Fruit fly (Drosophila melanogaster) whole organism, embryonic: Measurements from ENCODE around the gene CG7789.

Experiments
- Aef1 ChIP-seq: fragments of 200-800 bp; sonication (Bioruptor generic); IDR thresholded peaks from 3 replicates; pipeline ENCODE4 v1.3.6; 2022; ENCODE audit warnings: missing biosample characterization, missing genetic modification characterization
- CG10274 ChIP-seq: fragments of 200-800 bp; sonication (Bioruptor generic); optimal IDR thresholded peaks from 3 replicates; lab custom pipeline; 2017; ENCODE audit warnings: missing biosample characterization, mild to moderate bottlenecking, missing genetic modification characterization
- CG10366 ChIP-seq: fragments of 200-800 bp; sonication (Bioruptor generic); IDR thresholded peaks from 2 replicates; pipeline ENCODE4 v1.3.6; 2022; ENCODE audit warnings: missing biosample characterization, missing genetic modification characterization
- CG11093 ChIP-seq: fragments of 200-800 bp; sonication (Bioruptor generic); IDR thresholded peaks from 3 replicates; pipeline ENCODE4 v1.3.6; 2022; ENCODE audit warnings: missing biosample characterization, missing genetic modification characterization
- CG11398 ChIP-seq: fragments of 200-800 bp; sonication (Bioruptor generic); optimal IDR thresholded peaks from 2 replicates; lab custom pipeline; 2016; ENCODE audit warnings: missing biosample characterization, missing genetic modification characterization
- CG12071 ChIP-seq: fragments of 200-800 bp; sonication (Bioruptor generic); optimal IDR thresholded peaks from 3 replicates; lab custom pipeline; 2018; ENCODE audit warnings: missing biosample characterization, mild to moderate bottlenecking, missing genetic modification characterization
- CG13287 ChIP-seq: fragments of 200-800 bp; sonication (Bioruptor generic); IDR thresholded peaks from 2 replicates; pipeline ENCODE4 v1.3.6; 2022; ENCODE audit warnings: missing biosample characterization, missing genetic modification characterization; ENCODE audit not compliant: partially characterized antibody
- CG17186 ChIP-seq: fragments of 200-800 bp; sonication (Bioruptor generic); optimal IDR thresholded peaks from 3 replicates; lab custom pipeline; 2017; ENCODE audit warnings: missing biosample characterization, missing genetic modification reagents, missing genetic modification characterization
- CG18476 ChIP-seq: fragments of 200-800 bp; sonication (Bioruptor generic); optimal IDR thresholded peaks from 2 replicates; lab custom pipeline; 2016; ENCODE audit warnings: missing biosample characterization, mild to moderate bottlenecking, missing genetic modification characterization
- CG18764 ChIP-seq: fragments of 200-800 bp; sonication (Bioruptor generic); optimal IDR thresholded peaks from 3 replicates; lab custom pipeline; 2016; ENCODE audit warnings: missing biosample characterization, missing genetic modification characterization
- CG2129 ChIP-seq: fragments of 200-800 bp; sonication (Bioruptor generic); IDR thresholded peaks from 2 replicates; pipeline ENCODE4 v1.3.6; 2022; ENCODE audit warnings: missing biosample characterization, missing genetic modification characterization; ENCODE audit not compliant: partially characterized antibody
- CG3281 ChIP-seq: fragments of 200-800 bp; sonication (Bioruptor generic); optimal IDR thresholded peaks from 3 replicates; lab custom pipeline; 2017; ENCODE audit warnings: missing biosample characterization, mild to moderate bottlenecking, missing genetic modification characterization
- CG4328 ChIP-seq: fragments of 200-800 bp; sonication (Bioruptor generic); optimal IDR thresholded peaks from 3 replicates; lab custom pipeline; 2017; ENCODE audit warnings: missing biosample characterization, missing genetic modification reagents, missing genetic modification characterization
- CG5245 ChIP-seq: fragments of 200-800 bp; sonication (Bioruptor generic); optimal IDR thresholded peaks from 3 replicates; lab custom pipeline; 2016; ENCODE audit warnings: missing biosample characterization, missing genetic modification characterization
- CG6765 ChIP-seq: fragments of 200-800 bp; sonication (Bioruptor generic); optimal IDR thresholded peaks from 3 replicates; lab custom pipeline; 2017; ENCODE audit warnings: missing biosample characterization, mild to moderate bottlenecking, missing genetic modification characterization
- CG7556 ChIP-seq: fragments of 200-800 bp; sonication (Bioruptor generic); optimal IDR thresholded peaks from 2 replicates; lab custom pipeline; 2017; ENCODE audit warnings: missing biosample characterization, mild to moderate bottlenecking, missing genetic modification characterization
- CG9215 ChIP-seq: fragments of 200-800 bp; sonication (Bioruptor generic); IDR thresholded peaks from 2 replicates; pipeline ENCODE4 v1.3.6; 2022; ENCODE audit warnings: missing biosample characterization, missing genetic modification characterization
- CG9797 ChIP-seq: fragments of 200-800 bp; sonication (Bioruptor generic); optimal IDR thresholded peaks from 3 replicates; lab custom pipeline; 2018; ENCODE audit warnings: missing biosample characterization, mild to moderate bottlenecking, missing genetic modification characterization
- CG9932 ChIP-seq: fragments of 200-800 bp; sonication (Bioruptor generic); IDR thresholded peaks from 2 replicates; pipeline ENCODE4 v1.3.6; 2022; ENCODE audit warnings: missing biosample characterization, missing genetic modification characterization
- Dip2 ChIP-seq: fragments of 200-800 bp; sonication (Bioruptor generic); IDR thresholded peaks from 2 replicates; pipeline ENCODE4 v1.3.6; 2022; ENCODE audit warnings: missing biosample characterization, missing genetic modification characterization
- Dref ChIP-seq: fragments of 200-800 bp; sonication (Bioruptor generic); IDR thresholded peaks from 2 replicates; pipeline ENCODE4 v1.3.6; 2022; ENCODE audit warnings: missing biosample characterization, missing genetic modification characterization
- Ets97D ChIP-seq: fragments of 200-800 bp; sonication (Bioruptor generic); optimal IDR thresholded peaks from 3 replicates; lab custom pipeline; 2016; ENCODE audit warnings: missing biosample characterization, missing genetic modification characterization
- GATAe ChIP-seq: fragments of 200-800 bp; sonication (Bioruptor generic); conservative IDR thresholded peaks from 2 replicates; pipeline ENCODE4 v1.3.6; 2022; ENCODE audit warnings: missing biosample characterization, missing genetic modification characterization
- Gug ChIP-seq: fragments of 200-800 bp; sonication (Bioruptor generic); IDR thresholded peaks from 4 replicates; pipeline ENCODE4 v1.3.6; 2022; ENCODE audit warnings: missing biosample characterization, missing genetic modification characterization
- Hr39 ChIP-seq: fragments of >200 bp; optimal IDR thresholded peaks from 2 replicates; lab custom pipeline; 2017
- Hr78 ChIP-seq, 2 experiments: fragments of 200-800 bp in 1 of 2; fragments of >200 bp in 1 of 2; sonication (Bioruptor generic) in 1 of 2; optimal IDR thresholded peaks; 2 replicates each; lab custom pipeline; 2017 to 2019; ENCODE audit warnings: missing biosample characterization in 2 of 2, missing genetic modification characterization in 2 of 2, mild to moderate bottlenecking in 1 of 2, moderate library complexity in 1 of 2
- Jarid2 ChIP-seq: fragments of 200-800 bp; sonication (Bioruptor generic); optimal IDR thresholded peaks from 3 replicates; lab custom pipeline; 2017; ENCODE audit warnings: mild to moderate bottlenecking, missing biosample characterization, missing genetic modification reagents, missing genetic modification characterization
- Lim3 ChIP-seq: fragments of 200-800 bp; sonication (Bioruptor generic); IDR thresholded peaks from 2 replicates; pipeline ENCODE4 v1.3.6; 2022; ENCODE audit warnings: missing biosample characterization, missing genetic modification characterization
- Mrtf ChIP-seq: fragments of 200-800 bp; sonication (Bioruptor generic); IDR thresholded peaks from 3 replicates; pipeline ENCODE4 v1.3.6; 2022; ENCODE audit warnings: missing biosample characterization, missing genetic modification characterization
- Oaz ChIP-seq: fragments of 200-800 bp; sonication (Bioruptor generic); IDR thresholded peaks from 2 replicates; pipeline ENCODE4 v1.3.6; 2022; ENCODE audit warnings: missing biosample characterization, missing genetic modification characterization
- Ravus ChIP-seq: fragments of 200-800 bp; sonication (Bioruptor generic); IDR thresholded peaks from 2 replicates; pipeline ENCODE4 v1.3.6; 2022; ENCODE audit warnings: missing biosample characterization, missing genetic modification characterization
- Sry-β ChIP-seq: fragments of 200-800 bp; sonication (Bioruptor generic); optimal IDR thresholded peaks from 2 replicates; lab custom pipeline; 2018; ENCODE audit warnings: missing biosample characterization, mild to moderate bottlenecking, missing genetic modification characterization, moderate library complexity
- amos ChIP-seq: fragments of 200-800 bp; sonication (Bioruptor generic); IDR thresholded peaks from 2 replicates; pipeline ENCODE4 v1.3.6; 2022; ENCODE audit warnings: missing biosample characterization, missing genetic modification characterization; ENCODE audit not compliant: partially characterized antibody
- bcd ChIP-seq: fragments of 200-800 bp; sonication (Bioruptor generic); optimal IDR thresholded peaks from 2 replicates; lab custom pipeline; 2017; ENCODE audit warnings: missing biosample characterization, mild to moderate bottlenecking, missing genetic modification characterization
- chif ChIP-seq, 2 experiments: fragments of 200-800 bp; sonication (Bioruptor generic); optimal IDR thresholded peaks; 3 replicates each; lab custom pipeline; 2016; ENCODE audit warnings: missing biosample characterization in 2 of 2, missing genetic modification characterization in 2 of 2
- chn ChIP-seq: fragments of 200-800 bp; sonication (Bioruptor generic); optimal IDR thresholded peaks from 2 replicates; lab custom pipeline; 2016; ENCODE audit warnings: missing biosample characterization, missing genetic modification characterization
- da ChIP-seq: fragments of 200-800 bp; sonication (Bioruptor generic); optimal IDR thresholded peaks from 2 replicates; lab custom pipeline; 2016; ENCODE audit warnings: missing biosample characterization, missing genetic modification characterization
- dmrt99B ChIP-seq: fragments of 200-800 bp; sonication (Bioruptor generic); optimal IDR thresholded peaks from 2 replicates; lab custom pipeline; 2018; ENCODE audit warnings: missing biosample characterization, mild to moderate bottlenecking, missing genetic modification characterization, moderate library complexity
- dysf ChIP-seq: fragments of 200-800 bp; sonication (Bioruptor generic); IDR thresholded peaks from 3 replicates; pipeline ENCODE4 v1.3.6; 2022; ENCODE audit warnings: missing biosample characterization, missing genetic modification characterization
- lab ChIP-seq: fragments of 200-800 bp; sonication (Bioruptor generic); optimal IDR thresholded peaks from 3 replicates; lab custom pipeline; 2017; ENCODE audit warnings: missing biosample characterization, missing genetic modification characterization, mild to moderate bottlenecking, moderate library complexity, missing genetic modification reagents
- nmo ChIP-seq: fragments of 200-800 bp; sonication (Bioruptor generic); optimal IDR thresholded peaks from 2 replicates; lab custom pipeline; 2018; ENCODE audit warnings: missing biosample characterization, mild to moderate bottlenecking, missing genetic modification characterization, moderate library complexity
- org-1 ChIP-seq: fragments of 200-800 bp; sonication (Bioruptor generic); optimal IDR thresholded peaks from 2 replicates; lab custom pipeline; 2017; ENCODE audit warnings: missing biosample characterization, missing genetic modification characterization
- pb ChIP-seq: fragments of 200-800 bp; sonication (Bioruptor generic); optimal IDR thresholded peaks from 3 replicates; lab custom pipeline; 2016; ENCODE audit warnings: missing biosample characterization, missing genetic modification characterization
- phol ChIP-seq: fragments of 200-800 bp; sonication (Bioruptor generic); optimal IDR thresholded peaks from 3 replicates; lab custom pipeline; 2018; ENCODE audit warnings: missing biosample characterization, mild to moderate bottlenecking, missing genetic modification characterization, moderate library complexity
- row ChIP-seq: fragments of 200-800 bp; sonication (Bioruptor generic); IDR thresholded peaks from 3 replicates; pipeline ENCODE4 v1.3.6; 2022; ENCODE audit warnings: missing biosample characterization, missing genetic modification characterization
- sd ChIP-seq: fragments of 200-800 bp; sonication (Bioruptor generic); optimal IDR thresholded peaks from 3 replicates; lab custom pipeline; 2018; ENCODE audit warnings: missing biosample characterization, mild to moderate bottlenecking, missing genetic modification characterization, moderate library complexity
- sens ChIP-seq: fragments of 200-800 bp; sonication (Bioruptor generic); peaks from one replicate; lab custom pipeline; 2016; ENCODE audit warnings: missing biosample characterization, missing genetic modification characterization
- sr ChIP-seq: fragments of 200-800 bp; sonication (Bioruptor generic); IDR thresholded peaks from 3 replicates; pipeline ENCODE4 v1.3.6; 2022; ENCODE audit warnings: missing biosample characterization, missing genetic modification characterization
- tin ChIP-seq: fragments of 200-800 bp; sonication (Bioruptor generic); optimal IDR thresholded peaks from 3 replicates; lab custom pipeline; 2016; ENCODE audit warnings: missing biosample characterization, missing genetic modification characterization
- tll ChIP-seq, 2 experiments: fragments of 200-800 bp in 1 of 2; fragments of >200 bp in 1 of 2; sonication (Bioruptor generic) in 1 of 2; optimal IDR thresholded peaks; 2 replicates each; lab custom pipeline; 2017 to 2019; ENCODE audit warnings: missing biosample characterization in 2 of 2, missing genetic modification characterization in 2 of 2, mild to moderate bottlenecking in 1 of 2, moderate library complexity in 1 of 2
- trh ChIP-seq: fragments of 200-800 bp; sonication (Bioruptor generic); optimal IDR thresholded peaks from 2 replicates; lab custom pipeline; 2016; ENCODE audit warnings: missing biosample characterization, missing genetic modification characterization
- wor ChIP-seq: fragments of 200-800 bp; sonication (Bioruptor generic); IDR thresholded peaks from 2 replicates; pipeline ENCODE4 v1.3.6; 2022; ENCODE audit warnings: missing biosample characterization, missing genetic modification characterization

CG7789 gene

dm6 chr3R:29763154-29763553 is 39.8 kb upstream of the CG7789 start (continued):
- TF ChIP-seq CG3281: no peak
- no peak for TF ChIP-seq Lim3 (GFP tag; lab: Robert Waterston, UW)
- no peak for TF ChIP-seq CG17186
- TF ChIP-seq CG10366 (GFP tag; lab: Robert Waterston, UW): no peak
- no peak for TF ChIP-seq Jarid2 (GFP tag; lab: Kevin White, UChicago)
- no peak for TF ChIP-seq CG11398 (GFP tag; lab: Kevin White, UChicago)
- peak; percentile 47 for TF ChIP-seq dmrt99B
- no peak for TF ChIP-seq sd (tag; lab: Kevin White, UChicago)
- no peak for TF ChIP-seq CG12071
- TF ChIP-seq CG7556 (GFP tag; lab: Kevin White, UChicago): no peak
- no peak for TF ChIP-seq CG2129 (GFP tag; lab: Robert Waterston, UW)
- TF ChIP-seq CG5245 (GFP tag; lab: Kevin White, UChicago): no peak
- no peak for TF ChIP-seq CG9215
- TF ChIP-seq CG9797: no peak
- TF ChIP-seq CG18764: no peak
- no peak for TF ChIP-seq CG6765 (GFP tag; lab: Kevin White, UChicago)
- TF ChIP-seq CG10274 (GFP tag; lab: Kevin White, UChicago): no peak
- TF ChIP-seq chif (GFP tag; optimal IDR thresholded peaks at IDR 0.05; lab: Kevin White, UChicago): peak; percentile 26 to 47
- TF ChIP-seq sens (GFP tag; lab: Kevin White, UChicago): peak; percentile 88
- TF ChIP-seq CG13287 (GFP tag; lab: Robert Waterston, UW): no peak
- no peak for TF ChIP-seq CG18476 (GFP tag; lab: Kevin White, UChicago)
- no peak for TF ChIP-seq Ravus (GFP tag; lab: Robert Waterston, UW)
- TF ChIP-seq GATAe (GFP tag; lab: Robert Waterston, UW): no peak; the same call in 1 of the 2 replicates
- TF ChIP-seq Ets97D (GFP tag; lab: Kevin White, UChicago): peak; percentile 4
- TF ChIP-seq Dip2 (GFP tag; lab: Robert Waterston, UW): no peak
- TF ChIP-seq Hr78 (GFP tag; optimal IDR thresholded peaks at IDR 0.05; lab: Kevin White, UChicago): no peak
- no peak for TF ChIP-seq org-1
- TF ChIP-seq tll (GFP tag; optimal IDR thresholded peaks at IDR 0.05; lab: Kevin White, UChicago): no peak
- peak; percentile 55 for TF ChIP-seq row
- no peak for TF ChIP-seq Sry-β (GFP tag; lab: Kevin White, UChicago)
- TF ChIP-seq nmo: peak; percentile 13
- 0 out of 2 replicates have a peak, but pooled peaks have one; percentile 15 for TF ChIP-seq Oaz (GFP tag; lab: Robert Waterston, UW)
- 0 out of 3 replicates have a peak, but pooled peaks have one; percentile 41 for TF ChIP-seq Mrtf (GFP tag; lab: Robert Waterston, UW)
- TF ChIP-seq lab (GFP tag; lab: Kevin White, UChicago): peak; percentile 9
- TF ChIP-seq Aef1 (GFP tag; lab: Robert Waterston, UW): peak; percentile 25; the same call in 1 of the 3 replicates
- TF ChIP-seq sr (GFP tag; lab: Robert Waterston, UW): no peak
- TF ChIP-seq trh (GFP tag; lab: Kevin White, UChicago): no peak
- no peak for TF ChIP-seq Hr39 (lab: Kevin White, UChicago)
- TF ChIP-seq wor: no peak
- peak; percentile 20 for TF ChIP-seq bcd (GFP tag; lab: Kevin White, UChicago)
- no peak for TF ChIP-seq chn (GFP tag; lab: Kevin White, UChicago)
- no peak for TF ChIP-seq CG11093 (GFP tag; lab: Robert Waterston, UW)
- no peak for TF ChIP-seq CG4328 (GFP tag; lab: Kevin White, UChicago)
- no peak for TF ChIP-seq CG9932 (GFP tag; lab: Robert Waterston, UW)
- no peak for TF ChIP-seq amos (GFP tag; lab: Robert Waterston, UW)
- TF ChIP-seq dysf (GFP tag; lab: Robert Waterston, UW): peak; percentile 47; the same call in 2 of the 3 replicates
- no peak for TF ChIP-seq da (GFP tag; lab: Kevin White, UChicago)
- peak; percentile 45 for TF ChIP-seq phol (tag; lab: Kevin White, UChicago)
- TF ChIP-seq tin (GFP tag; lab: Kevin White, UChicago): peak; percentile 46
- TF ChIP-seq Gug: 0 out of 4 replicates have a peak, but pooled peaks have one; percentile 27
- no peak for TF ChIP-seq pb (GFP tag; lab: Kevin White, UChicago)
- no peak for TF ChIP-seq Dref (GFP tag; lab: Robert Waterston, UW)
